Fruit fly (Drosophila melanogaster): ENCODE measurements around the gene CG17271.

CG17271 gene

dm6 chr3R:20850395-20851039 lies 28.9 kb upstream of the CG17271 start, which contains the start of gene RpS30 (continued):
- no peak for TF ChIP-seq run (tag; optimal IDR thresholded peaks at IDR 0.05)
- TF ChIP-seq peb (GFP tag; IDR thresholded peaks at IDR 0.05): no peak
- TF ChIP-seq ATbp (GFP tag; optimal IDR thresholded peaks at IDR 0.05): no peak
- TF ChIP-seq Hr51 (GFP tag; optimal IDR thresholded peaks at IDR 0.05): peak in 1 of 2 experiments; percentile 33
- no peak for TF ChIP-seq gce (GFP tag; IDR thresholded peaks at IDR 0.05)
- TF ChIP-seq CG13775 (GFP tag; optimal IDR thresholded peaks at IDR 0.05): peak; percentile 62
- no peak for TF ChIP-seq z (GFP tag; IDR thresholded peaks at IDR 0.05)
- TF ChIP-seq btn (GFP tag; optimal IDR thresholded peaks at IDR 0.05): no peak
- peak; percentile 71 for TF ChIP-seq CG3847 (GFP tag; IDR thresholded peaks at IDR 0.05)
- TF ChIP-seq CG8765 (GFP tag; IDR thresholded peaks at IDR 0.05): no peak
- peak; percentile 14 for TF ChIP-seq maf-S (GFP tag; optimal IDR thresholded peaks at IDR 0.05)
- peak; percentile 75 for TF ChIP-seq CG33213 (GFP tag; optimal IDR thresholded peaks at IDR 0.05)
- TF ChIP-seq CG17385 (GFP tag; optimal IDR thresholded peaks at IDR 0.05): no peak
- TF ChIP-seq sug (tag; optimal IDR thresholded peaks at IDR 0.05): peak; percentile 60
- TF ChIP-seq CG5245 (GFP tag; optimal IDR thresholded peaks at IDR 0.05): peak; percentile 35
- TF ChIP-seq fd64A (GFP tag; optimal IDR thresholded peaks at IDR 0.05): no peak
- no peak for TF ChIP-seq NK7.1 (GFP tag; optimal IDR thresholded peaks at IDR 0.05)
- TF ChIP-seq mam (GFP tag; optimal IDR thresholded peaks at IDR 0.05): peak; percentile 40
- TF ChIP-seq stwl (tag; optimal IDR thresholded peaks at IDR 0.05): peak; percentile 97
- TF ChIP-seq nerfin-1 (tag; optimal IDR thresholded peaks at IDR 0.05): peak; percentile 34
- peak; percentile 95 for TF ChIP-seq Sry-δ (GFP tag; optimal IDR thresholded peaks at IDR 0.05)
- no peak for TF ChIP-seq Hmx (GFP tag; optimal IDR thresholded peaks at IDR 0.05)
- TF ChIP-seq pho (GFP tag; optimal IDR thresholded peaks at IDR 0.05): peak; percentile 45
- peak; percentile 84 for TF ChIP-seq CG7928 (GFP tag; optimal IDR thresholded peaks at IDR 0.05)
- TF ChIP-seq CG11560 (tag; IDR thresholded peaks at IDR 0.05): peak; percentile 80; the same call in 2 of the 3 replicates
- TF ChIP-seq CG2889 (GFP tag; IDR thresholded peaks at IDR 0.05): no peak
- TF ChIP-seq nerfin-2 (GFP tag; IDR thresholded peaks at IDR 0.05; ENCODE audit: partially characterized antibody): peak; percentile 92
- peak; percentile 65 for TF ChIP-seq sens (GFP tag)
- peak; percentile 42; the same call in 2 of the 3 replicates for TF ChIP-seq ci (GFP tag; IDR thresholded peaks at IDR 0.05)
- TF ChIP-seq amos (GFP tag; IDR thresholded peaks at IDR 0.05; ENCODE audit: partially characterized antibody): peak; percentile 98
- no peak for TF ChIP-seq ara (GFP tag; IDR thresholded peaks at IDR 0.05)
- peak; percentile 16 for TF ChIP-seq Dek (tag; optimal IDR thresholded peaks at IDR 0.05)
- no peak for TF ChIP-seq ERR (GFP tag; optimal IDR thresholded peaks at IDR 0.05)
- peak; percentile 41 for TF ChIP-seq CTCF (GFP tag; optimal IDR thresholded peaks at IDR 0.05)
- TF ChIP-seq scrt (GFP tag; optimal IDR thresholded peaks at IDR 0.05): peak; percentile 12
- TF ChIP-seq Sin3A (optimal IDR thresholded peaks at IDR 0.05): peak; percentile 75
- TF ChIP-seq CG7786 (GFP tag; optimal IDR thresholded peaks at IDR 0.05): peak; percentile 10
- TF ChIP-seq CG4730 (GFP tag; IDR thresholded peaks at IDR 0.05): no peak
- no peak for TF ChIP-seq otp (GFP tag; IDR thresholded peaks at IDR 0.05)
- TF ChIP-seq CG30431 (GFP tag; optimal IDR thresholded peaks at IDR 0.05): no peak
- peak; percentile 43 for TF ChIP-seq Dad (GFP tag; optimal IDR thresholded peaks at IDR 0.05)
- no peak for TF ChIP-seq cas (GFP tag; IDR thresholded peaks at IDR 0.05)
- TF ChIP-seq gro (GFP tag; optimal IDR thresholded peaks at IDR 0.05): peak; percentile 70
- TF ChIP-seq Atf-2 (GFP tag; optimal IDR thresholded peaks at IDR 0.05): no peak
- TF ChIP-seq sna (GFP tag; IDR thresholded peaks at IDR 0.05; ENCODE audit: partially characterized antibody): peak; percentile 91
- peak; percentile 57 for TF ChIP-seq CHES-1-like (GFP tag; optimal IDR thresholded peaks at IDR 0.05)
- TF ChIP-seq ato (GFP tag; IDR thresholded peaks at IDR 0.05; ENCODE audit: partially characterized antibody): peak; percentile 92
- TF ChIP-seq inv (GFP tag; IDR thresholded peaks at IDR 0.05; ENCODE audit: partially characterized antibody): peak; percentile 96
- TF ChIP-seq sima (GFP tag; optimal IDR thresholded peaks at IDR 0.05): no peak
- TF ChIP-seq CG6765 (GFP tag; optimal IDR thresholded peaks at IDR 0.05): peak; percentile 8
- peak in 1 of 2 experiments; percentile 31 for TF ChIP-seq tll (GFP tag; optimal IDR thresholded peaks at IDR 0.05)
